Worm (Caenorhabditis elegans) whole organism, late embryonic: ENCODE data around the gene his-32.

Experiments
- elt-2 ChIP-seq: sonication (generic microtip); optimal IDR thresholded peaks from 2 replicates; lab custom pipeline; 2016; ENCODE audit warnings: missing genetic modification reagents, missing genetic modification characterization, missing compliant biosample characterization
- fax-1 ChIP-seq: sonication (generic microtip); optimal IDR thresholded peaks from 2 replicates; lab custom pipeline; 2016; ENCODE audit warnings: missing genotype, missing genetic modification characterization, missing compliant biosample characterization
- madf-2 ChIP-seq: sonication (generic microtip); optimal IDR thresholded peaks from 2 replicates; lab custom pipeline; 2017; ENCODE audit warnings: missing genetic modification characterization, missing compliant biosample characterization
- pqm-1 ChIP-seq: sonication (generic microtip); optimal IDR thresholded peaks from 2 replicates; lab custom pipeline; 2016; ENCODE audit warnings: missing genetic modification characterization, missing compliant biosample characterization
- ztf-16 ChIP-seq: sonication (generic microtip); optimal IDR thresholded peaks from 2 replicates; lab custom pipeline; 2017; ENCODE audit warnings: missing genetic modification characterization, missing compliant biosample characterization

ce11 chrIV:8328913-8329312 lies 5.2 kb upstream of the his-32 start, which contains the start of gene F35H10.2:
- TF ChIP-seq pqm-1 (no peak), fax-1 (tag; lab: Kevin White, UChicago) (no peak), madf-2 (tag; lab: Kevin White, UChicago) (no peak), ztf-16 (tag; lab: Kevin White, UChicago) (no peak), elt-2 (tag; lab: Kevin White, UChicago) (no peak)
